Fruit fly (Drosophila melanogaster) whole organism, embryonic: ENCODE data around the gene CG42395.

Experiments
- CG10654 ChIP-seq: fragments of 200-800 bp; sonication (Bioruptor generic); optimal IDR thresholded peaks from 2 replicates; lab custom pipeline; 2016; ENCODE audit warnings: missing biosample characterization, missing genetic modification characterization
- CG11398 ChIP-seq: fragments of 200-800 bp; sonication (Bioruptor generic); optimal IDR thresholded peaks from 2 replicates; lab custom pipeline; 2016; ENCODE audit warnings: missing biosample characterization, missing genetic modification characterization
- CG11504 ChIP-seq: fragments of 200-800 bp; sonication (Bioruptor generic); optimal IDR thresholded peaks from 3 replicates; lab custom pipeline; 2019; ENCODE audit warnings: missing biosample characterization, mild to moderate bottlenecking, missing genetic modification characterization, moderate library complexity
- CG11695 ChIP-seq: fragments of 200-800 bp; sonication (Bioruptor generic); IDR thresholded peaks from 3 replicates; pipeline ENCODE4 v1.3.6; 2022; ENCODE audit warnings: missing biosample characterization, missing genetic modification characterization
- CG13287 ChIP-seq: fragments of 200-800 bp; sonication (Bioruptor generic); IDR thresholded peaks from 2 replicates; pipeline ENCODE4 v1.3.6; 2022; ENCODE audit warnings: missing biosample characterization, missing genetic modification characterization; ENCODE audit not compliant: partially characterized antibody
- CG15479 ChIP-seq: fragments of 200-800 bp; sonication (Bioruptor generic); optimal IDR thresholded peaks from 3 replicates; lab custom pipeline; 2019; ENCODE audit warnings: missing biosample characterization, mild to moderate bottlenecking, missing genetic modification characterization, moderate library complexity
- CG16779 ChIP-seq: fragments of 200-800 bp; sonication (Bioruptor generic); IDR thresholded peaks from 2 replicates; pipeline ENCODE4 v1.3.6; 2022; ENCODE audit warnings: missing biosample characterization, missing genetic modification characterization
- CG16813 ChIP-seq: fragments of 200-800 bp; sonication (Bioruptor generic); IDR thresholded peaks from 3 replicates; pipeline ENCODE4 v1.3.6; 2022; ENCODE audit warnings: missing biosample characterization, missing genetic modification characterization; ENCODE audit not compliant: partially characterized antibody
- CG18011 ChIP-seq: fragments of 200-800 bp; sonication (Bioruptor generic); optimal IDR thresholded peaks from 2 replicates; lab custom pipeline; 2017; ENCODE audit warnings: missing biosample characterization, missing genetic modification characterization, mild to moderate bottlenecking, moderate library complexity, missing genotype
- CG2116 ChIP-seq: fragments of 200-800 bp; sonication (Bioruptor generic); optimal IDR thresholded peaks from 3 replicates; lab custom pipeline; 2018; ENCODE audit warnings: missing biosample characterization, mild to moderate bottlenecking, missing genetic modification characterization
- CG2120 ChIP-seq: fragments of 200-800 bp; sonication (Bioruptor generic); optimal IDR thresholded peaks from 3 replicates; lab custom pipeline; 2016; ENCODE audit warnings: missing biosample characterization, missing genetic modification characterization
- CG2875 ChIP-seq: fragments of 200-800 bp; sonication (Bioruptor generic); optimal IDR thresholded peaks from 2 replicates; lab custom pipeline; 2017; ENCODE audit warnings: missing biosample characterization, mild to moderate bottlenecking, missing genetic modification characterization, missing genetic modification reagents
- CG31441 ChIP-seq: fragments of 200-800 bp; sonication (Bioruptor generic); IDR thresholded peaks from 2 replicates; pipeline ENCODE4 v1.3.6; 2022; ENCODE audit warnings: missing biosample characterization, missing genetic modification characterization
- CG33213 ChIP-seq: fragments of 200-800 bp; sonication (Bioruptor generic); optimal IDR thresholded peaks from 3 replicates; lab custom pipeline; 2016; ENCODE audit warnings: missing biosample characterization, missing genetic modification characterization
- CG8089 ChIP-seq: fragments of 200-800 bp; sonication (Bioruptor generic); optimal IDR thresholded peaks from 3 replicates; lab custom pipeline; 2016; ENCODE audit warnings: missing biosample characterization, missing genetic modification characterization
- CG8281 ChIP-seq: fragments of 200-800 bp; sonication (Bioruptor generic); optimal IDR thresholded peaks from 2 replicates; lab custom pipeline; 2018; ENCODE audit warnings: missing biosample characterization, mild to moderate bottlenecking, missing genetic modification characterization, moderate library complexity
- CG9797 ChIP-seq: fragments of 200-800 bp; sonication (Bioruptor generic); optimal IDR thresholded peaks from 3 replicates; lab custom pipeline; 2018; ENCODE audit warnings: missing biosample characterization, mild to moderate bottlenecking, missing genetic modification characterization
- CTCF ChIP-seq: fragments of 200-800 bp; sonication (Bioruptor generic); optimal IDR thresholded peaks from 2 replicates; lab custom pipeline; 2017; ENCODE audit warnings: missing biosample characterization, mild to moderate bottlenecking, missing genetic modification characterization, moderate library complexity
- Dp ChIP-seq: fragments of 200-800 bp; sonication (Bioruptor generic); optimal IDR thresholded peaks from 2 replicates; lab custom pipeline; 2018; ENCODE audit warnings: missing biosample characterization, mild to moderate bottlenecking, missing genetic modification characterization, moderate library complexity
- E2f1 ChIP-seq: fragments of 200-800 bp; sonication (Bioruptor generic); IDR thresholded peaks from 2 replicates; pipeline ENCODE4 v1.3.6; 2022; ENCODE audit warnings: missing biosample characterization, missing genetic modification characterization
- Ets97D ChIP-seq: fragments of 200-800 bp; sonication (Bioruptor generic); optimal IDR thresholded peaks from 3 replicates; lab custom pipeline; 2016; ENCODE audit warnings: missing biosample characterization, missing genetic modification characterization
- H2.0 ChIP-seq: fragments of 200-800 bp; sonication (Bioruptor generic); IDR thresholded peaks from 2 replicates; pipeline ENCODE4 v1.3.6; 2022; ENCODE audit warnings: missing biosample characterization, missing genetic modification characterization
- Hr78 ChIP-seq, 2 experiments: fragments of 200-800 bp in 1 of 2; fragments of >200 bp in 1 of 2; sonication (Bioruptor generic) in 1 of 2; optimal IDR thresholded peaks; 2 replicates each; lab custom pipeline; 2017 to 2019; ENCODE audit warnings: missing biosample characterization in 2 of 2, missing genetic modification characterization in 2 of 2, mild to moderate bottlenecking in 1 of 2, moderate library complexity in 1 of 2
- Jarid2 ChIP-seq: fragments of 200-800 bp; sonication (Bioruptor generic); optimal IDR thresholded peaks from 3 replicates; lab custom pipeline; 2017; ENCODE audit warnings: mild to moderate bottlenecking, missing biosample characterization, missing genetic modification reagents, missing genetic modification characterization
- Kr ChIP-seq: fragments of 200-800 bp; sonication (Bioruptor generic); optimal IDR thresholded peaks from 2 replicates; lab custom pipeline; 2017; ENCODE audit warnings: missing biosample characterization, mild to moderate bottlenecking, missing genetic modification characterization
- Nf-YA ChIP-seq: fragments of 200-800 bp; sonication (Bioruptor generic); IDR thresholded peaks from 2 replicates; pipeline ENCODE4 v1.3.6; 2022; ENCODE audit warnings: missing biosample characterization, missing genetic modification characterization
- NfI ChIP-seq: fragments of 200-800 bp; sonication (Bioruptor generic); optimal IDR thresholded peaks from 3 replicates; lab custom pipeline; 2018; ENCODE audit warnings: missing biosample characterization, mild to moderate bottlenecking, missing genetic modification characterization, moderate library complexity
- Ptx1 ChIP-seq: fragments of 200-800 bp; sonication (Bioruptor generic); IDR thresholded peaks from 2 replicates; pipeline ENCODE4 v1.3.6; 2022; ENCODE audit warnings: missing biosample characterization, missing genetic modification characterization
- Sox102F ChIP-seq: fragments of 200-800 bp; sonication (Bioruptor generic); optimal IDR thresholded peaks from 2 replicates; lab custom pipeline; 2018; ENCODE audit warnings: missing biosample characterization, mild to moderate bottlenecking, missing genetic modification characterization, moderate library complexity
- Sry-δ ChIP-seq: fragments of 200-800 bp; sonication (Bioruptor generic); optimal IDR thresholded peaks from 2 replicates; lab custom pipeline; 2016; ENCODE audit warnings: missing biosample characterization, missing genetic modification characterization
- Stat92E ChIP-seq, 3 experiments: fragments of >200 bp in 2 of 3; fragments of 200-800 bp in 1 of 3; sonication (Bioruptor generic) in 1 of 3; optimal IDR thresholded peaks; 2 replicates each; lab custom pipeline; 2017 to 2019; ENCODE audit warnings: missing biosample characterization in 3 of 3, missing genetic modification characterization in 3 of 3, mild to moderate bottlenecking in 1 of 3, moderate library complexity in 1 of 3
- cad ChIP-seq: fragments of >200 bp; optimal IDR thresholded peaks from 2 replicates; lab custom pipeline; 2017; ENCODE audit warnings: missing biosample characterization, missing genetic modification characterization
- chinmo ChIP-seq: fragments of 200-800 bp; sonication (Bioruptor generic); IDR thresholded peaks from 4 replicates; pipeline ENCODE4 v1.3.6; 2022; ENCODE audit warnings: missing biosample characterization, missing genetic modification characterization; ENCODE audit not compliant: partially characterized antibody
- dysf ChIP-seq: fragments of 200-800 bp; sonication (Bioruptor generic); IDR thresholded peaks from 3 replicates; pipeline ENCODE4 v1.3.6; 2022; ENCODE audit warnings: missing biosample characterization, missing genetic modification characterization
- fu2 ChIP-seq: fragments of 200-800 bp; sonication (Bioruptor generic); optimal IDR thresholded peaks from 2 replicates; lab custom pipeline; 2016; ENCODE audit warnings: missing biosample characterization, missing genetic modification characterization
- gcm ChIP-seq: fragments of 200-800 bp; sonication (Bioruptor generic); optimal IDR thresholded peaks from 2 replicates; lab custom pipeline; 2019; ENCODE audit warnings: missing biosample characterization, mild to moderate bottlenecking, missing genetic modification characterization, moderate library complexity
- gem ChIP-seq: fragments of 200-800 bp; sonication (Bioruptor generic); optimal IDR thresholded peaks from 2 replicates; lab custom pipeline; 2019; ENCODE audit warnings: missing biosample characterization, mild to moderate bottlenecking, missing genetic modification characterization, moderate library complexity
- gsb ChIP-seq: fragments of 200-800 bp; sonication (Bioruptor generic); IDR thresholded peaks from 2 replicates; pipeline ENCODE4 v1.3.6; 2022; ENCODE audit warnings: missing biosample characterization, missing genetic modification characterization
- gsb-n ChIP-seq: fragments of 200-800 bp; sonication (Bioruptor generic); optimal IDR thresholded peaks from 3 replicates; lab custom pipeline; 2018; ENCODE audit warnings: missing biosample characterization, mild to moderate bottlenecking, missing genetic modification characterization
- ham ChIP-seq: fragments of 200-800 bp; sonication (Bioruptor generic); IDR thresholded peaks from 2 replicates; pipeline ENCODE4 v1.3.6; 2022; ENCODE audit warnings: missing biosample characterization, missing genetic modification characterization
- jumu ChIP-seq: fragments of 200-800 bp; sonication (Bioruptor generic); optimal IDR thresholded peaks from 3 replicates; lab custom pipeline; 2016; ENCODE audit warnings: missing biosample characterization, missing genetic modification characterization
- lilli ChIP-seq: fragments of 200-800 bp; sonication (Bioruptor generic); optimal IDR thresholded peaks from 3 replicates; lab custom pipeline; 2016; ENCODE audit warnings: missing biosample characterization, missing genetic modification characterization
- mirr ChIP-seq: fragments of 200-800 bp; sonication (Bioruptor generic); optimal IDR thresholded peaks from 3 replicates; lab custom pipeline; 2018; ENCODE audit warnings: missing biosample characterization, mild to moderate bottlenecking, missing genetic modification characterization
- nom ChIP-seq: fragments of 200-800 bp; sonication (Bioruptor generic); optimal IDR thresholded peaks from 2 replicates; lab custom pipeline; 2017; ENCODE audit warnings: missing biosample characterization, missing genetic modification characterization, mild to moderate bottlenecking, moderate library complexity, missing genetic modification reagents
- pb ChIP-seq: fragments of 200-800 bp; sonication (Bioruptor generic); optimal IDR thresholded peaks from 3 replicates; lab custom pipeline; 2016; ENCODE audit warnings: missing biosample characterization, missing genetic modification characterization
- schlank ChIP-seq: fragments of 200-800 bp; sonication (Bioruptor generic); optimal IDR thresholded peaks from 2 replicates; lab custom pipeline; 2018; ENCODE audit warnings: missing biosample characterization, mild to moderate bottlenecking, missing genetic modification characterization
- sim ChIP-seq: fragments of 200-800 bp; sonication (Bioruptor generic); IDR thresholded peaks from 2 replicates; pipeline ENCODE4 v1.3.6; 2022; ENCODE audit warnings: missing biosample characterization, missing genetic modification characterization
- unc-4 ChIP-seq: fragments of 200-800 bp; sonication (Bioruptor generic); IDR thresholded peaks from 2 replicates; pipeline ENCODE4 v1.3.6; 2022; ENCODE audit warnings: missing biosample characterization, missing genetic modification characterization; ENCODE audit not compliant: partially characterized antibody
- wek ChIP-seq: fragments of 200-800 bp; sonication (Bioruptor generic); optimal IDR thresholded peaks from 3 replicates; lab custom pipeline; 2018; ENCODE audit warnings: missing biosample characterization, mild to moderate bottlenecking, missing genetic modification characterization, moderate library complexity
- yki ChIP-seq: fragments of >200 bp; optimal IDR thresholded peaks from 3 replicates; lab custom pipeline; 2018

CG42395 gene

DNA sequence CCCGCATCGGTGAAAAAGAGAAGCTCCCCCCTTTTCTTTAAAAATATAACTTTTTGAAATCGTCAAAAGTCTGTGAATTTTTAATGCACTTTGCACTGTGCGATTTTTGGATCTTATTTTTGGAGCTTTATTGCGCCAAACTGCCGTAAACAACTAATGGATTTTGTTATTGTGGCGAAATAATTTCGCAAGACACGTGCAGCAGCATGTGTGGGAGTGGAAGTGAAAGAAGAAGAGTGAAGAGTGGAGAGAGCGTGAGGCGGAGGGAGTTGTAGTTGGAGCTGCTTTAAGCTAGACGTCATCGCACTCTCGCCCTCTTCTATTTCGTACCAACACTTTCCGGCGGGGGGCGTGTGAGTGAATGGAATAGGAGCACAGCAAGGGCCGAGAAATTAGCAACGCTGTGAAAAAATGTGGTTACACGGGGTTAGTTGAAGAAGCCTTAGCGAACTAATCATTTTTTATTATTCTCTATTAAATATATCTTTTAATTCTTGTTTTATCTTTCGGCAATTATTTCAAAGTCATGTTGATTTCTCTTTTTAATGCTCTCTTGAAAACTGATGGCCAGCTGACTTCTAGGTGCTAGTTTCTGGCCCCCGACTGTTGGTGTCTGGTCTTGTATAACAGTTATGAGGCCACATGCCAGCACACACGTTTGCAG is 7.5 kb upstream of the CG42395 start (continued):
- TF ChIP-seq lilli (peak; percentile 90), CG13287 (GFP tag; lab: Robert Waterston, UW) (no peak), CG11695 (peak; percentile 95), E2f1 (peak; percentile 92), Kr (GFP tag; lab: Kevin White, UChicago) (no peak), gsb-n (tag; lab: Kevin White, UChicago) (peak; percentile 91), CG2875 (GFP tag; lab: Kevin White, UChicago) (peak; percentile 93), CG8281 (tag; lab: Kevin White, UChicago) (peak; percentile 75), gem (tag; lab: Kevin White, UChicago) (peak; percentile 97), NfI (GFP tag; lab: Kevin White, UChicago) (peak; percentile 93), H2.0 (GFP tag; lab: Robert Waterston, UW) (peak; percentile 89), yki (lab: Kevin White, UChicago) (no peak), Nf-YA (GFP tag; lab: Robert Waterston, UW) (peak; percentile 81), CG16779 (GFP tag; lab: Robert Waterston, UW) (peak; percentile 85; the same call in 1 of the 2 replicates), Dp (GFP tag; lab: Kevin White, UChicago) (peak; percentile 4), nom (peak; percentile 81), Sox102F (GFP tag; lab: Kevin White, UChicago) (peak; percentile 93), CG33213 (GFP tag; lab: Kevin White, UChicago) (peak; percentile 9), pb (GFP tag; lab: Kevin White, UChicago) (peak; percentile 23), gcm (GFP tag; lab: Kevin White, UChicago) (peak; percentile 93), CG10654 (GFP tag; lab: Kevin White, UChicago) (peak; percentile 82), CG2116 (GFP tag; lab: Kevin White, UChicago) (peak; percentile 62), schlank (peak; percentile 88), ham (GFP tag; lab: Robert Waterston, UW) (peak; percentile 72), unc-4 (GFP tag; lab: Robert Waterston, UW) (no peak), CG8089 (GFP tag; lab: Kevin White, UChicago) (no peak), sim (GFP tag; lab: Robert Waterston, UW) (peak; percentile 71; the same call in 1 of the 2 replicates), CG18011 (GFP tag; lab: Kevin White, UChicago) (peak; percentile 81), cad (GFP tag; lab: Kevin White, UChicago) (no peak), Ptx1 (GFP tag; lab: Robert Waterston, UW) (peak; percentile 95), CG9797 (GFP tag; lab: Kevin White, UChicago) (peak; percentile 38), mirr (GFP tag; lab: Kevin White, UChicago) (peak; percentile 70), CG15479 (GFP tag; lab: Kevin White, UChicago) (no peak), Ets97D (GFP tag; lab: Kevin White, UChicago) (peak; percentile 22), chinmo (GFP tag; lab: Robert Waterston, UW) (no peak), Hr78 (GFP tag; optimal IDR thresholded peaks at IDR 0.05; lab: Kevin White, UChicago) (peak in 1 of 2 experiments; percentile 83), CG11504 (tag; lab: Kevin White, UChicago) (peak; percentile 95), CG16813 (GFP tag; lab: Robert Waterston, UW) (no peak), CG31441 (GFP tag; lab: Robert Waterston, UW) (peak; percentile 93), jumu (GFP tag; lab: Kevin White, UChicago) (peak; percentile 63), Sry-δ (GFP tag; lab: Kevin White, UChicago) (no peak), dysf (peak; percentile 97), Stat92E (GFP tag; optimal IDR thresholded peaks at IDR 0.05; lab: Kevin White, UChicago) (no peak), fu2 (GFP tag; lab: Kevin White, UChicago) (peak; percentile 7), CG2120 (peak; percentile 90), CTCF (peak; percentile 80), Jarid2 (GFP tag; lab: Kevin White, UChicago) (peak; percentile 86), CG11398 (GFP tag; lab: Kevin White, UChicago) (peak; percentile 22), gsb (peak; percentile 78), wek (GFP tag; lab: Kevin White, UChicago) (peak; percentile 72)
